Worm (Caenorhabditis elegans) whole organism, L4 larva: ENCODE data around the gene str-264.

Experiments used
- D1046.2 ChIP-seq: fragments of 200-800 bp; sonication (Bioruptor generic); IDR thresholded peaks from 2 replicates; pipeline ENCODE4 v1.3.6; 2022; ENCODE audit warnings: missing genetic modification characterization, missing compliant biosample characterization
- F26F4.8 ChIP-seq: fragments of 200-800 bp; sonication (Bioruptor generic); conservative IDR thresholded peaks from 2 replicates; pipeline ENCODE4 v1.3.6; 2022; ENCODE audit warnings: missing genetic modification characterization, missing compliant biosample characterization
- F44E2.7 ChIP-seq: fragments of 200-800 bp; sonication (Bioruptor generic); IDR thresholded peaks from 2 replicates; pipeline ENCODE4 v2.1.2; 2022; ENCODE audit warnings: missing genetic modification characterization, missing compliant biosample characterization
- F49E8.2 ChIP-seq: sonication (generic microtip); optimal IDR thresholded peaks from 2 replicates; lab custom pipeline; 2016; ENCODE audit warnings: missing compliant biosample characterization, mild to moderate bottlenecking, missing genetic modification characterization, borderline replicate concordance
- R02D3.7 ChIP-seq: fragments of 150-350 bp; sonication (generic microtip); optimal IDR thresholded peaks from 3 replicates; lab custom pipeline; 2014; ENCODE audit warnings: missing biosample characterization, missing genetic modification characterization
- Y105C5A.15 ChIP-seq: fragments of 200-800 bp; sonication (Bioruptor generic); IDR thresholded peaks from 2 replicates; pipeline ENCODE4 v1.3.6; 2022; ENCODE audit warnings: missing genetic modification characterization, missing compliant biosample characterization
- Y48G9A.11 ChIP-seq: fragments of 200-800 bp; sonication (Bioruptor generic); IDR thresholded peaks from 2 replicates; pipeline ENCODE4 v1.3.6; 2022; ENCODE audit warnings: missing genetic modification reagents, missing genetic modification characterization, missing compliant biosample characterization
- aha-1 ChIP-seq: fragments of 150-350 bp; peaks from one replicate; lab custom pipeline; 2014; ENCODE audit warnings: missing biosample characterization, missing genetic modification characterization
- aly-2 ChIP-seq: sonication (generic microtip); optimal IDR thresholded peaks from 2 replicates; lab custom pipeline; 2018; ENCODE audit warnings: missing biosample characterization, missing genetic modification characterization
- arid-1 ChIP-seq: fragments of 200-800 bp; sonication (Bioruptor generic); conservative IDR thresholded peaks from 2 replicates; pipeline ENCODE4 v1.3.6; 2022; ENCODE audit warnings: missing genetic modification reagents, missing genetic modification characterization, missing compliant biosample characterization
- ceh-32 ChIP-seq: sonication (generic microtip); optimal IDR thresholded peaks from 2 replicates; lab custom pipeline; 2016; ENCODE audit warnings: mild to moderate bottlenecking, missing genetic modification characterization, missing compliant biosample characterization; ENCODE audit not compliant: poor library complexity
- ceh-82 ChIP-seq: sonication (generic microtip); optimal IDR thresholded peaks from 2 replicates; lab custom pipeline; 2017; ENCODE audit warnings: missing biosample characterization, missing genetic modification characterization
- ctbp-1 ChIP-seq: fragments of 200-800 bp; sonication (Bioruptor generic); IDR thresholded peaks from 2 replicates; pipeline ENCODE4 v1.3.6; 2022; ENCODE audit warnings: missing genetic modification reagents, missing genetic modification characterization, missing compliant biosample characterization
- daf-12 ChIP-seq: fragments of 150-350 bp; optimal IDR thresholded peaks from 2 replicates; lab custom pipeline; 2014; ENCODE audit warnings: missing biosample characterization, missing genetic modification reagents, missing genetic modification characterization
- daf-16 ChIP-seq, 3 experiments: sonication (generic microtip); optimal IDR thresholded peaks; 2 replicates each; lab custom pipeline; 2016 to 2017; ENCODE audit warnings: missing genetic modification characterization in 3 of 3, missing genetic modification reagents in 3 of 3, mild to moderate bottlenecking in 2 of 3, missing compliant biosample characterization in 2 of 3, missing biosample characterization in 1 of 3, moderate library complexity in 1 of 3
- daf-19 ChIP-seq: fragments of 200-800 bp; sonication (Bioruptor generic); conservative IDR thresholded peaks from 2 replicates; pipeline ENCODE4 v1.3.6; 2022; ENCODE audit warnings: missing genetic modification characterization, missing compliant biosample characterization
- dmd-8 ChIP-seq: fragments of 200-800 bp; sonication (Bioruptor generic); IDR thresholded peaks from 2 replicates; pipeline ENCODE4 v1.3.6; 2022; ENCODE audit warnings: missing genetic modification characterization, missing compliant biosample characterization
- dve-1 ChIP-seq: sonication (generic microtip); optimal IDR thresholded peaks from 2 replicates; lab custom pipeline; 2017; ENCODE audit warnings: antibody characterized with exemption, mild to moderate bottlenecking, missing genetic modification characterization, missing compliant biosample characterization; ENCODE audit not compliant: insufficient read depth
- egl-43 ChIP-seq: fragments of 200-800 bp; sonication (Bioruptor generic); IDR thresholded peaks from 2 replicates; pipeline ENCODE4 v1.3.6; 2022; ENCODE audit warnings: missing genetic modification reagents, missing genetic modification characterization, missing compliant biosample characterization
- fkh-10 ChIP-seq: fragments of 150-350 bp; optimal IDR thresholded peaks from 2 replicates; lab custom pipeline; 2014; ENCODE audit warnings: missing biosample characterization, missing genetic modification reagents, missing genetic modification characterization
- gei-8 ChIP-seq: fragments of 200-800 bp; sonication (Bioruptor generic); optimal IDR thresholded peaks from 2 replicates; lab custom pipeline; 2018; ENCODE audit warnings: mild to moderate bottlenecking, missing genetic modification characterization, missing compliant biosample characterization
- hlh-11 ChIP-seq: fragments of 200-800 bp; sonication (Bioruptor generic); optimal IDR thresholded peaks from 2 replicates; lab custom pipeline; 2018; ENCODE audit warnings: mild to moderate bottlenecking, missing genetic modification characterization, missing compliant biosample characterization
- lim-7 ChIP-seq: fragments of 200-800 bp; sonication (Bioruptor generic); IDR thresholded peaks from 2 replicates; pipeline ENCODE4 v1.3.6; 2022; ENCODE audit warnings: missing genetic modification characterization, missing compliant biosample characterization
- lin-1 ChIP-seq: fragments of 200-800 bp; sonication (Bioruptor generic); IDR thresholded peaks from 2 replicates; pipeline ENCODE4 v1.3.6; 2022; ENCODE audit warnings: missing genetic modification reagents, missing genetic modification characterization, missing compliant biosample characterization
- lin-39 ChIP-seq: fragments of 150-350 bp; optimal IDR thresholded peaks from 2 replicates; lab custom pipeline; 2014; ENCODE audit warnings: missing biosample characterization, missing genetic modification reagents, missing genetic modification characterization
- madf-9 ChIP-seq: fragments of 200-800 bp; sonication (Bioruptor generic); conservative IDR thresholded peaks from 2 replicates; pipeline ENCODE4 v1.3.6; 2022; ENCODE audit warnings: missing genetic modification reagents, missing genetic modification characterization, missing compliant biosample characterization
- mes-2 ChIP-seq: sonication (generic microtip); optimal IDR thresholded peaks from 2 replicates; lab custom pipeline; 2016; ENCODE audit warnings: missing genotype, mild to moderate bottlenecking, missing genetic modification characterization, missing compliant biosample characterization; ENCODE audit not compliant: poor library complexity, severe bottlenecking
- mxl-3 ChIP-seq: fragments of 200-800 bp; sonication (Bioruptor generic); optimal IDR thresholded peaks from 2 replicates; lab custom pipeline; 2018; ENCODE audit warnings: mild to moderate bottlenecking, missing genetic modification characterization, missing compliant biosample characterization
- nhr-76 ChIP-seq: fragments of 150-350 bp; optimal IDR thresholded peaks from 2 replicates; lab custom pipeline; 2014; ENCODE audit warnings: missing biosample characterization, missing genetic modification characterization
- nhr-77 ChIP-seq: fragments of 150-350 bp; optimal IDR thresholded peaks from 2 replicates; lab custom pipeline; 2014; ENCODE audit warnings: missing biosample characterization, missing genetic modification characterization
- pha-4 ChIP-seq, 2 experiments: fragments of 150-350 bp in 1 of 2; fragments of 200-800 bp in 1 of 2; sonication (Bioruptor generic) in 1 of 2; IDR thresholded peaks in 1 of 2; optimal IDR thresholded peaks in 1 of 2; 2 replicates each; pipeline versions ENCODE4 v1.3.6 to Lab custom; 2014 to 2022; ENCODE audit warnings: missing genetic modification characterization in 2 of 2, missing genetic modification reagents in 2 of 2, missing biosample characterization in 1 of 2, missing compliant biosample characterization in 1 of 2
- pqm-1 ChIP-seq: sonication (generic microtip); optimal IDR thresholded peaks from 2 replicates; lab custom pipeline; 2017; ENCODE audit warnings: missing biosample characterization, missing genetic modification characterization
- set-16 ChIP-seq: fragments of 200-800 bp; sonication (Bioruptor generic); IDR thresholded peaks from 2 replicates; pipeline ENCODE4 v1.3.6; 2022; ENCODE audit warnings: missing genetic modification reagents, missing genetic modification characterization, missing compliant biosample characterization
- snpc-1.2 ChIP-seq: fragments of 200-800 bp; sonication (Bioruptor generic); IDR thresholded peaks from 2 replicates; pipeline ENCODE4 v1.3.6; 2022; ENCODE audit warnings: missing genetic modification reagents, missing genetic modification characterization, missing compliant biosample characterization
- spr-1 ChIP-seq: sonication (generic microtip); optimal IDR thresholded peaks from 2 replicates; lab custom pipeline; 2016; ENCODE audit warnings: mild to moderate bottlenecking, missing genetic modification characterization, missing compliant biosample characterization
- tag-97 ChIP-seq: fragments of 200-800 bp; sonication (Bioruptor generic); IDR thresholded peaks from 2 replicates; pipeline ENCODE4 v1.3.6; 2022; ENCODE audit warnings: missing genetic modification characterization, missing compliant biosample characterization
- tra-1 ChIP-seq: fragments of 200-800 bp; sonication (Bioruptor generic); IDR thresholded peaks from 2 replicates; pipeline ENCODE4 v1.3.6; 2022; ENCODE audit warnings: missing genetic modification reagents, missing genetic modification characterization, missing compliant biosample characterization
- unc-62 ChIP-seq, 3 experiments: fragments of 150-350 bp in 1 of 3; sonication (generic microtip); optimal IDR thresholded peaks in 2 of 3; peaks in 1 of 3; 1 replicate in 1 of 3; 2 replicates in 2 of 3; lab custom pipeline; 2014 to 2017; ENCODE audit warnings: missing biosample characterization in 3 of 3, missing genetic modification characterization in 3 of 3, missing genetic modification reagents in 3 of 3, missing genotype in 1 of 3
- vab-7 ChIP-seq: fragments of 200-800 bp; sonication (Bioruptor generic); IDR thresholded peaks from 2 replicates; pipeline ENCODE4 v1.3.6; 2022; ENCODE audit warnings: missing genetic modification reagents, missing genetic modification characterization, missing compliant biosample characterization
- zip-2 ChIP-seq: fragments of 150-350 bp; optimal IDR thresholded peaks from 2 replicates; lab custom pipeline; 2014; ENCODE audit warnings: missing biosample characterization, missing genetic modification characterization
- ztf-11 ChIP-seq: fragments of 150-350 bp; optimal IDR thresholded peaks from 2 replicates; lab custom pipeline; 2014; ENCODE audit warnings: missing biosample characterization, missing genetic modification characterization

str-264 gene

ce11 chrV:15483563-15483962 lies 8.9 kb downstream of the str-264 start (continued):
- TF ChIP-seq ztf-11 (tag; lab: Kevin White, UChicago) (no peak), daf-16 (GFP tag; optimal IDR thresholded peaks at IDR 0.05; lab: Kevin White, UChicago) (no peak), daf-16 (tag; optimal IDR thresholded peaks at IDR 0.05; lab: Kevin White, UChicago) (peak; percentile 64), F44E2.7 (no peak)
- TF ChIP-seq, all 104 proteins: peak for 8

ce11 chrV:15481374-15481773 lies 11.0 kb downstream of the str-264 start, which contains the start of gene nhr-150:
nhr-150 (minus strand) TSS chrV:15481465.
- TF ChIP-seq F49E8.2: no peak
- peak; percentile 92 for TF ChIP-seq aha-1

DNA sequence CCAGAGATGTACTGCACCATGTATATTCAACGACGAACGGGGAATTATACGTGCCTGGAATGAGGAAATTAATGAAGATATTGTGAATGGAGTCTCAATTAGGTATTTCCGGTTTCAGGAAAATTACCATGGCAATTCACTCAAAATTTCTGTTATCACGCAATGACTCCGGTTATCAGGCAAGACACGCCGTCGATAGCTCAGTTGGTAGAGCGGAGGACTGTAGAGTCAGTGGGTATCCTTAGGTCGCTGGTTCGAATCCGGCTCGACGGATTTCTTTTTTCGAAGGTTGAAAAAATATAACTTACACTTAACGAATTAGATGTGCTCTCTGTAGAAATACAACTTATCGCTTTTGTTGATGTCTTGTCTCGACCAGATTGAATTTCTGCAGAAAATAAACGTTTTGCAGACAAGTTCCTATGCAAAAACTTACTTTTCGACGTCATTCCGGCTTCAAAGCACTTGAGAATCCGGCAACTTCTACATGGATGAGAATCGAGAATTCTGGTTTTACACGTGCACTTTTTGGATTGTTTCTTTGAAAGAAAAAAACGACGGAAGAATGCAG lies 11.8 kb downstream of the str-264 start:
- TF ChIP-seq unc-62 (GFP tag; optimal IDR thresholded peaks at IDR 0.05 in 1 of 2; lab: Kevin White, UChicago): peak in 1 of 2 experiments; percentile 64
- TF ChIP-seq unc-62 (tag; optimal IDR thresholded peaks at IDR 0.05; lab: Kevin White, UChicago): no peak
- no peak for TF ChIP-seq snpc-1.2
- TF ChIP-seq vab-7 (GFP tag; lab: Robert Waterston, UW): 0 out of 2 replicates have a peak, but pooled peaks have one; percentile 34
- TF ChIP-seq tra-1: 0 out of 2 replicates have a peak, but pooled peaks have one; percentile 27
- TF ChIP-seq madf-9 (GFP tag; lab: Robert Waterston, UW): 0 out of 2 replicates have a peak, but pooled peaks have one; percentile 16
- TF ChIP-seq dve-1 (tag; lab: Kevin White, UChicago): peak; percentile 7
- no peak for TF ChIP-seq D1046.2 (GFP tag; lab: Robert Waterston, UW)
- TF ChIP-seq arid-1 (GFP tag; lab: Robert Waterston, UW): 0 out of 2 replicates have a peak, but pooled peaks have one; percentile 30
- TF ChIP-seq lim-7 (GFP tag; lab: Robert Waterston, UW): peak; percentile 64; the same call in 1 of the 2 replicates
- no peak for TF ChIP-seq zip-2 (tag; lab: Kevin White, UChicago)
- TF ChIP-seq aha-1: peak; percentile 91
- TF ChIP-seq mxl-3 (GFP tag; lab: Kevin White, UChicago): no peak
- TF ChIP-seq lin-1 (GFP tag; lab: Robert Waterston, UW): 0 out of 2 replicates have a peak, but pooled peaks have one; percentile 43
- peak; percentile 62; the same call in 1 of the 2 replicates for TF ChIP-seq egl-43

- TF ChIP-seq daf-19 (GFP tag; lab: Robert Waterston, UW) (no peak), fkh-10 (GFP tag; lab: Kevin White, UChicago) (no peak), snpc-1.2 (0 out of 2 replicates have a peak, but pooled peaks have one; percentile 51), hlh-11 (peak; percentile 2), spr-1 (tag; lab: Kevin White, UChicago) (peak; percentile 36), daf-12 (tag; lab: Kevin White, UChicago) (no peak), Y48G9A.11 (GFP tag; lab: Robert Waterston, UW) (no peak; the same call in 1 of the 2 replicates), nhr-77 (tag; lab: Kevin White, UChicago) (no peak), F26F4.8 (GFP tag; lab: Robert Waterston, UW) (0 out of 2 replicates have a peak, but pooled peaks have one; percentile 10), Y105C5A.15 (GFP tag; lab: Robert Waterston, UW) (no peak), nhr-76 (no peak), set-16 (GFP tag; lab: Robert Waterston, UW) (no peak), dmd-8 (GFP tag; lab: Robert Waterston, UW) (peak; percentile 73; the same call in 1 of the 2 replicates), R02D3.7 (tag; lab: Kevin White, UChicago) (no peak), ceh-82 (tag; lab: Kevin White, UChicago) (no peak), pha-4 (GFP tag; IDR thresholded peaks at IDR 0.05; lab: Robert Waterston, UW) (peak; percentile 13; the same call in 1 of the 2 replicates), pha-4 (tag; optimal IDR thresholded peaks at IDR 0.05; lab: Kevin White, UChicago) (no peak), ctbp-1 (GFP tag; lab: Robert Waterston, UW) (no peak), gei-8 (peak; percentile 42), lin-1 (GFP tag; lab: Robert Waterston, UW) (0 out of 2 replicates have a peak, but pooled peaks have one; percentile 32), lin-39 (tag; lab: Kevin White, UChicago) (no peak), tag-97 (GFP tag; lab: Robert Waterston, UW) (no peak), daf-16 (GFP tag; optimal IDR thresholded peaks at IDR 0.05; lab: Kevin White, UChicago) (peak in 1 of 2 experiments; percentile 7), daf-16 (tag; optimal IDR thresholded peaks at IDR 0.05; lab: Kevin White, UChicago) (peak; percentile 22), mes-2 (tag; lab: Kevin White, UChicago) (peak; percentile 49), lim-7 (GFP tag; lab: Robert Waterston, UW) (peak; percentile 68), ceh-32 (tag; lab: Kevin White, UChicago) (no peak), pqm-1 (no peak), arid-1 (GFP tag; lab: Robert Waterston, UW) (peak; percentile 56; the same call in 1 of the 2 replicates), aly-2 (no peak), aha-1 (peak; percentile 14)
Observed at ce11 chrV:15479825-15480224, 12.6 kb downstream of the str-264 start.
